Worm (Caenorhabditis elegans) whole organism, L4 larva: ENCODE data around the gene Y50D4A.1.

ENCODE experiments used
- arid-1 ChIP-seq: fragments of 200-800 bp; sonication (Bioruptor generic); conservative IDR thresholded peaks from 2 replicates; pipeline ENCODE4 v1.3.6; 2022; ENCODE audit warnings: missing genetic modification reagents, missing genetic modification characterization, missing compliant biosample characterization
- ceh-28 ChIP-seq: fragments of 150-350 bp; optimal IDR thresholded peaks from 2 replicates; lab custom pipeline; 2014; ENCODE audit warnings: missing biosample characterization, missing genetic modification reagents, missing genetic modification characterization
- ceh-82 ChIP-seq: sonication (generic microtip); optimal IDR thresholded peaks from 2 replicates; lab custom pipeline; 2017; ENCODE audit warnings: missing biosample characterization, missing genetic modification characterization
- hmg-1.1 ChIP-seq: fragments of 200-800 bp; sonication (Bioruptor generic); IDR thresholded peaks from 2 replicates; pipeline ENCODE4 v1.3.6; 2022; ENCODE audit warnings: missing genetic modification reagents, missing genetic modification characterization, missing compliant biosample characterization
- lir-3 ChIP-seq: sonication (generic microtip); optimal IDR thresholded peaks from 2 replicates; lab custom pipeline; 2016; ENCODE audit warnings: mild to moderate bottlenecking, missing genetic modification characterization, missing compliant biosample characterization
- lsy-2 ChIP-seq, 2 experiments: fragments of 150-350 bp in 1 of 2; sonication (generic microtip) in 1 of 2; optimal IDR thresholded peaks; 2 replicates each; lab custom pipeline; 2014 to 2017; ENCODE audit warnings: missing biosample characterization in 2 of 2, missing genetic modification characterization in 2 of 2
- mdl-1 ChIP-seq, 2 experiments: fragments of 150-350 bp in 1 of 2; sonication (generic microtip) in 1 of 2; optimal IDR thresholded peaks; 2 replicates each; lab custom pipeline; 2014 to 2017; ENCODE audit warnings: missing biosample characterization in 2 of 2, missing genetic modification characterization in 2 of 2
- nhr-237 ChIP-seq: sonication (generic microtip); optimal IDR thresholded peaks from 2 replicates; lab custom pipeline; 2017; ENCODE audit warnings: missing biosample characterization, missing genetic modification characterization
- skn-1 ChIP-seq: fragments of 150-350 bp; optimal IDR thresholded peaks from 2 replicates; lab custom pipeline; 2014; ENCODE audit warnings: missing biosample characterization, missing genetic modification characterization
- snpc-4 ChIP-seq: fragments of 150-350 bp; optimal IDR thresholded peaks from 2 replicates; lab custom pipeline; 2014; ENCODE audit warnings: missing biosample characterization, missing genetic modification characterization
- ztf-11 ChIP-seq: fragments of 150-350 bp; optimal IDR thresholded peaks from 2 replicates; lab custom pipeline; 2014; ENCODE audit warnings: missing biosample characterization, missing genetic modification characterization

DNA sequence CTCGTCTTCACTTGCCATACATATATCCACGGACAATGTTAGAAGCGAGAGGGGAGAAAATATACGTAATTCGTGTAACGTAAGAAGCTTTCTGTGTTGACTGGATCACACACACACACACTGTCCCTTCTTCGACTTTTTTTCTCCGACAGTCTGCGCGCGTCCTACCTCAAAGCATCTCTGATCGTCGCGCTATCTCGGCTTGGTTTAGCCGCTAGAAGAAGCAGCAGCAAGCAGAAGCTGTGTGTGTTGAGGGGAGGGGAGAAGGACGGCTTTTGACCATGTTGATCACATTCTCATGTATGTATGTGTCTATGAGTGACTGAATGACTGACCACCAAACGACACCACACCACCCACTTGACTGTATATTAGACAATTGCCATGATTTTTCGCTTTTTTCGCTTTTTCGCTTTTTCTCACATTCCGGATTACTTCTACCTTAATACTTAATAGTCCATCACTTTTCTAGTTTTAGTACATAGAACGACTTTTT lies 43.4 kb upstream of the Y50D4A.1 start, which contains the start of gene T21H3.5:
- no peak for TF ChIP-seq ztf-11 (tag; lab: Kevin White, UChicago)
- TF ChIP-seq arid-1, result no peak
- TF ChIP-seq hmg-1.1 (GFP tag; lab: Robert Waterston, UW), result no peak
- TF ChIP-seq lsy-2 (tag; optimal IDR thresholded peaks at IDR 0.05; lab: Kevin White, UChicago), result no peak
- no peak for TF ChIP-seq skn-1
- TF ChIP-seq mdl-1 (tag; optimal IDR thresholded peaks at IDR 0.05; lab: Kevin White, UChicago), result no peak
- TF ChIP-seq snpc-4, result no peak
- no peak for TF ChIP-seq lir-3 (tag; lab: Kevin White, UChicago)
- no peak for TF ChIP-seq nhr-237
- no peak for TF ChIP-seq ceh-28 (tag; lab: Kevin White, UChicago)
- no peak for TF ChIP-seq ceh-82 (tag; lab: Kevin White, UChicago)
